Fruit fly (Drosophila melanogaster): ENCODE data around the gene CG17572.
A peak's percentile ranks its signal among the peaks of the same experiment; 100 is the strongest.

Gene CG17572

dm6 chr2L:19071713-19072112 is 2.2 kb downstream of the CG17572 start (continued):
- TF ChIP-seq CG4318 (GFP tag; optimal IDR thresholded peaks at IDR 0.05) (no peak), net (GFP tag; optimal IDR thresholded peaks at IDR 0.05) (no peak), topi (GFP tag; optimal IDR thresholded peaks at IDR 0.05) (peak; percentile 20), Sox15 (GFP tag; optimal IDR thresholded peaks at IDR 0.05) (no peak), CG6792 (GFP tag; optimal IDR thresholded peaks at IDR 0.05) (no peak), CG8632 (GFP tag; optimal IDR thresholded peaks at IDR 0.05) (no peak), Sox102F (GFP tag; optimal IDR thresholded peaks at IDR 0.05) (no peak), CG10631 (GFP tag; optimal IDR thresholded peaks at IDR 0.05) (no peak), CG9139 (GFP tag; optimal IDR thresholded peaks at IDR 0.05) (no peak), CG6808 (GFP tag; optimal IDR thresholded peaks at IDR 0.05) (no peak), Met (GFP tag; optimal IDR thresholded peaks at IDR 0.05) (peak; percentile 25), Eip75B (GFP tag; optimal IDR thresholded peaks at IDR 0.05) (no peak), dac (GFP tag; optimal IDR thresholded peaks at IDR 0.05) (no peak), esn (GFP tag; optimal IDR thresholded peaks at IDR 0.05) (peak; percentile 15), CG6854 (GFP tag; optimal IDR thresholded peaks at IDR 0.05) (no peak), vri (GFP tag; optimal IDR thresholded peaks at IDR 0.05) (no peak), Ets21C (GFP tag; optimal IDR thresholded peaks at IDR 0.05) (no peak), spab (GFP tag; optimal IDR thresholded peaks at IDR 0.05) (no peak), salr (GFP tag; optimal IDR thresholded peaks at IDR 0.05) (no peak), CG8319 (GFP tag; optimal IDR thresholded peaks at IDR 0.05) (no peak), Eip93F (GFP tag; optimal IDR thresholded peaks at IDR 0.05) (no peak), CG11294 (GFP tag; IDR thresholded peaks at IDR 0.05) (no peak), CG11902 (GFP tag; optimal IDR thresholded peaks at IDR 0.05) (no peak), Blimp-1 (GFP tag; optimal IDR thresholded peaks at IDR 0.05) (no peak), CG32006 (GFP tag; optimal IDR thresholded peaks at IDR 0.05) (no peak), Eip78C (GFP tag) (peak; percentile 56), CG31627 (GFP tag; optimal IDR thresholded peaks at IDR 0.05) (no peak), Gug (GFP tag; IDR thresholded peaks at IDR 0.05) (no peak), Lpt (GFP tag; optimal IDR thresholded peaks at IDR 0.05) (no peak), CG6163 (GFP tag; IDR thresholded peaks at IDR 0.05) (no peak), acj6 (GFP tag; optimal IDR thresholded peaks at IDR 0.05) (no peak), CG1621 (tag; optimal IDR thresholded peaks at IDR 0.05) (no peak), fkh (GFP tag; optimal IDR thresholded peaks at IDR 0.05) (no peak), Ets96B (tag; optimal IDR thresholded peaks at IDR 0.05) (no peak), CG11762 (GFP tag; optimal IDR thresholded peaks at IDR 0.05; ENCODE audit: insufficient read depth) (no peak)

dm6 chr2L:19069548-19070145 is 4.3 kb downstream of the CG17572 start, which contains the start of gene CG10702:
TSS of gene CG10702 (minus strand) at chr2L:19069851.
- TF ChIP-seq CG6854 (GFP tag; optimal IDR thresholded peaks at IDR 0.05), result no peak
- TF ChIP-seq CG6276 (GFP tag; optimal IDR thresholded peaks at IDR 0.05), result no peak
- TF ChIP-seq salr (GFP tag; optimal IDR thresholded peaks at IDR 0.05), result no peak
- TF ChIP-seq CG3919 (GFP tag; optimal IDR thresholded peaks at IDR 0.05), result no peak
- TF ChIP-seq Hr39 (GFP tag; optimal IDR thresholded peaks at IDR 0.05), result peak; percentile 1
- TF ChIP-seq ss (GFP tag; optimal IDR thresholded peaks at IDR 0.05), result no peak
- no peak for TF ChIP-seq Sox102F (GFP tag; optimal IDR thresholded peaks at IDR 0.05)
- TF ChIP-seq CG10669 (GFP tag; optimal IDR thresholded peaks at IDR 0.05), result no peak
- peak; percentile 47 for TF ChIP-seq CG32006 (GFP tag; optimal IDR thresholded peaks at IDR 0.05)
- no peak for TF ChIP-seq svp (GFP tag)
- no peak for TF ChIP-seq Eip93F (GFP tag; optimal IDR thresholded peaks at IDR 0.05)
- no peak for TF ChIP-seq topi (GFP tag; optimal IDR thresholded peaks at IDR 0.05)
- no peak for TF ChIP-seq Sox14 (GFP tag; optimal IDR thresholded peaks at IDR 0.05)
- no peak for TF ChIP-seq CG1621 (tag; optimal IDR thresholded peaks at IDR 0.05)
- peak; percentile 55; the same call in 2 of the 3 replicates for TF ChIP-seq eg (GFP tag; IDR thresholded peaks at IDR 0.05)
- no peak for TF ChIP-seq CG11762 (GFP tag; optimal IDR thresholded peaks at IDR 0.05; ENCODE audit: insufficient read depth)
- no peak for TF ChIP-seq CG15336 (GFP tag; IDR thresholded peaks at IDR 0.05)
- no peak for TF ChIP-seq CG11294 (GFP tag; IDR thresholded peaks at IDR 0.05)
- TF ChIP-seq Eip78C (GFP tag), result peak; percentile 74
- TF ChIP-seq Eip75B (GFP tag; optimal IDR thresholded peaks at IDR 0.05), result no peak

Measured in whole organism, prepupa.